Fruit fly (Drosophila melanogaster) whole organism, pupa: ENCODE measurements around the gene p130CAS.

Source experiments
- CG10348 ChIP-seq: fragments of 200-800 bp; sonication (Bioruptor generic); IDR thresholded peaks from 2 replicates; pipeline ENCODE4 v1.3.6; 2022; ENCODE audit warnings: missing biosample characterization, missing genetic modification characterization
- CG12605 ChIP-seq: fragments of 200-800 bp; sonication (Bioruptor generic); IDR thresholded peaks from 2 replicates; pipeline ENCODE4 v1.3.6; 2022; ENCODE audit warnings: missing biosample characterization, missing genetic modification characterization
- CG13204 ChIP-seq: fragments of 200-800 bp; sonication (Bioruptor generic); optimal IDR thresholded peaks from 2 replicates; lab custom pipeline; 2018; ENCODE audit warnings: missing biosample characterization, mild to moderate bottlenecking, missing genetic modification characterization, moderate library complexity
- CG14655 ChIP-seq: fragments of 200-800 bp; sonication (Bioruptor generic); optimal IDR thresholded peaks from 3 replicates; lab custom pipeline; 2017; ENCODE audit warnings: mild to moderate bottlenecking, missing biosample characterization, missing genetic modification reagents, missing genetic modification characterization
- CG15710 ChIP-seq: fragments of 200-800 bp; sonication (Bioruptor generic); optimal IDR thresholded peaks from 2 replicates; lab custom pipeline; 2018; ENCODE audit warnings: missing biosample characterization, mild to moderate bottlenecking, missing genetic modification characterization, moderate library complexity
- CG17806 ChIP-seq: fragments of 200-800 bp; sonication (Bioruptor generic); optimal IDR thresholded peaks from 2 replicates; lab custom pipeline; 2018; ENCODE audit warnings: missing biosample characterization, mild to moderate bottlenecking, missing genetic modification characterization, moderate library complexity
- CG34367 ChIP-seq: fragments of 200-800 bp; sonication (Bioruptor generic); optimal IDR thresholded peaks from 2 replicates; lab custom pipeline; 2018; ENCODE audit warnings: missing biosample characterization, mild to moderate bottlenecking, missing genetic modification characterization
- CG4496 ChIP-seq: fragments of 200-800 bp; sonication (Bioruptor generic); IDR thresholded peaks from 3 replicates; pipeline ENCODE4 v1.3.6; 2022; ENCODE audit warnings: missing biosample characterization, missing genetic modification characterization
- CG8159 ChIP-seq: fragments of 200-800 bp; sonication (Bioruptor generic); optimal IDR thresholded peaks from 3 replicates; lab custom pipeline; 2018; ENCODE audit warnings: missing biosample characterization, mild to moderate bottlenecking, missing genetic modification characterization, moderate library complexity
- CG9948 ChIP-seq: fragments of 200-800 bp; sonication (Bioruptor generic); optimal IDR thresholded peaks from 2 replicates; lab custom pipeline; 2018; ENCODE audit warnings: missing biosample characterization, mild to moderate bottlenecking, missing genetic modification characterization, moderate library complexity
- D1 ChIP-seq: fragments of 200-800 bp; sonication (Bioruptor generic); optimal IDR thresholded peaks from 2 replicates; lab custom pipeline; 2018; ENCODE audit warnings: missing biosample characterization, mild to moderate bottlenecking, missing genetic modification characterization, moderate library complexity
- EcR ChIP-seq: fragments of 200-800 bp; sonication (Bioruptor generic); optimal IDR thresholded peaks from 3 replicates; lab custom pipeline; 2019; ENCODE audit warnings: missing biosample characterization, missing genetic modification characterization, mild to moderate bottlenecking, moderate library complexity, missing genetic modification reagents
- Ets98B ChIP-seq: fragments of 200-800 bp; sonication (Bioruptor generic); IDR thresholded peaks from 2 replicates; pipeline ENCODE4 v1.3.6; 2022; ENCODE audit warnings: missing biosample characterization, missing genetic modification characterization
- Pif1A ChIP-seq: fragments of 200-800 bp; sonication (Bioruptor generic); optimal IDR thresholded peaks from 3 replicates; lab custom pipeline; 2016; ENCODE audit warnings: missing biosample characterization, missing genetic modification characterization
- Pif1B ChIP-seq: fragments of 200-800 bp; sonication (Bioruptor generic); optimal IDR thresholded peaks from 3 replicates; lab custom pipeline; 2016; ENCODE audit warnings: missing biosample characterization, missing genetic modification characterization
- Snoo ChIP-seq: fragments of 200-800 bp; sonication (Bioruptor generic); optimal IDR thresholded peaks from 3 replicates; lab custom pipeline; 2017; ENCODE audit warnings: missing biosample characterization, mild to moderate bottlenecking, missing genetic modification characterization, inconsistent platforms
- fd96Ca ChIP-seq: fragments of 200-800 bp; sonication (Bioruptor generic); IDR thresholded peaks from 3 replicates; pipeline ENCODE4 v1.3.6; 2022; ENCODE audit warnings: missing biosample characterization, missing genetic modification characterization
- gl ChIP-seq: fragments of 200-800 bp; sonication (Bioruptor generic); optimal IDR thresholded peaks from 2 replicates; lab custom pipeline; 2018; ENCODE audit warnings: missing biosample characterization, mild to moderate bottlenecking, missing genetic modification characterization
- rn ChIP-seq: fragments of 200-800 bp; sonication (Bioruptor generic); IDR thresholded peaks from 2 replicates; pipeline ENCODE4 v1.3.6; 2022; ENCODE audit warnings: missing biosample characterization, missing genetic modification characterization

Gene p130CAS

dm6 chr3L:139574-140567, 12.8 kb upstream of the p130CAS start:
- no peak for TF ChIP-seq Ets98B (GFP tag; lab: Robert Waterston, UW)
- no peak for TF ChIP-seq CG4496 (GFP tag; lab: Robert Waterston, UW)
- TF ChIP-seq CG17806 (tag; lab: Kevin White, UChicago), result peak; percentile 30
- no peak for TF ChIP-seq CG14655 (GFP tag; lab: Kevin White, UChicago)
- peak; percentile 16 for TF ChIP-seq D1 (tag; lab: Kevin White, UChicago)
- TF ChIP-seq EcR (GFP tag; lab: Kevin White, UChicago), result peak; percentile 94
- peak; percentile 39 for TF ChIP-seq CG8159 (tag; lab: Kevin White, UChicago)
- TF ChIP-seq gl (tag; lab: Kevin White, UChicago), result peak; percentile 21
- TF ChIP-seq, all 21 proteins: peak for 5

- TF ChIP-seq EcR (GFP tag; lab: Kevin White, UChicago) (peak; percentile 95), CG15710 (tag; lab: Kevin White, UChicago) (no peak), Snoo (tag; lab: Kevin White, UChicago) (no peak), CG13204 (no peak), CG12605 (GFP tag; lab: Robert Waterston, UW) (peak; percentile 15; the same call in 1 of the 2 replicates), Ets98B (GFP tag; lab: Robert Waterston, UW) (peak; percentile 21; the same call in 1 of the 2 replicates), fd96Ca (GFP tag; lab: Robert Waterston, UW) (no peak), CG4496 (GFP tag; lab: Robert Waterston, UW) (0 out of 3 replicates have a peak, but pooled peaks have one; percentile 34), Pif1B (GFP tag; lab: Kevin White, UChicago) (peak; percentile 8), CG34367 (no peak), CG9948 (tag; lab: Kevin White, UChicago) (no peak)
These were observed 11.7 kb upstream of the p130CAS start for dm6 chr3L:140838-141559.

- TF ChIP-seq Pif1B (GFP tag; lab: Kevin White, UChicago) (no peak), D1 (tag; lab: Kevin White, UChicago) (peak; percentile 8)
These were observed 6.6 kb upstream of the p130CAS start, which contains the start of gene CG6845 for dm6 chr3L:145998-146576. Gene CG6845 (plus strand): TSS chr3L:146433.

- TF ChIP-seq D1 (tag; lab: Kevin White, UChicago), result no peak
- TF ChIP-seq Ets98B (GFP tag; lab: Robert Waterston, UW), result no peak
- TF ChIP-seq rn (GFP tag; lab: Robert Waterston, UW), result no peak
- TF ChIP-seq CG8159 (tag; lab: Kevin White, UChicago), result no peak
- TF ChIP-seq gl (tag; lab: Kevin White, UChicago), result no peak
- TF ChIP-seq Pif1B (GFP tag; lab: Kevin White, UChicago), result no peak
- TF ChIP-seq EcR (GFP tag; lab: Kevin White, UChicago), result no peak
- TF ChIP-seq CG17806 (tag; lab: Kevin White, UChicago), result no peak
These were observed 986 bp downstream of the p130CAS start for dm6 chr3L:153670-154069.

- TF ChIP-seq CG34367, result no peak
- TF ChIP-seq Ets98B (GFP tag; lab: Robert Waterston, UW), result no peak
- peak; percentile 13 for TF ChIP-seq Pif1B (GFP tag; lab: Kevin White, UChicago)
- peak; percentile 18 for TF ChIP-seq Pif1A
- TF ChIP-seq CG4496 (GFP tag; lab: Robert Waterston, UW), result no peak
These were observed 4.1 kb downstream of the p130CAS start for dm6 chr3L:156591-157303.

- TF ChIP-seq D1 (tag; lab: Kevin White, UChicago) (no peak), CG4496 (GFP tag; lab: Robert Waterston, UW) (no peak), EcR (GFP tag; lab: Kevin White, UChicago) (no peak), CG34367 (no peak), CG12605 (GFP tag; lab: Robert Waterston, UW) (no peak), Ets98B (GFP tag; lab: Robert Waterston, UW) (no peak), CG14655 (GFP tag; lab: Kevin White, UChicago) (no peak), Snoo (tag; lab: Kevin White, UChicago) (no peak), CG8159 (tag; lab: Kevin White, UChicago) (no peak), CG9948 (tag; lab: Kevin White, UChicago) (no peak), CG15710 (tag; lab: Kevin White, UChicago) (no peak), rn (GFP tag; lab: Robert Waterston, UW) (no peak), CG17806 (tag; lab: Kevin White, UChicago) (no peak), Pif1A (no peak), CG13204 (no peak), Pif1B (GFP tag; lab: Kevin White, UChicago) (no peak), CG10348 (no peak), gl (tag; lab: Kevin White, UChicago) (no peak)
These were observed 5.0 kb downstream of the p130CAS start for dm6 chr3L:157674-158179.
